Worm (Caenorhabditis elegans): Measurements from ENCODE around the gene F21H12.3.

F21H12.3 gene

DNA sequence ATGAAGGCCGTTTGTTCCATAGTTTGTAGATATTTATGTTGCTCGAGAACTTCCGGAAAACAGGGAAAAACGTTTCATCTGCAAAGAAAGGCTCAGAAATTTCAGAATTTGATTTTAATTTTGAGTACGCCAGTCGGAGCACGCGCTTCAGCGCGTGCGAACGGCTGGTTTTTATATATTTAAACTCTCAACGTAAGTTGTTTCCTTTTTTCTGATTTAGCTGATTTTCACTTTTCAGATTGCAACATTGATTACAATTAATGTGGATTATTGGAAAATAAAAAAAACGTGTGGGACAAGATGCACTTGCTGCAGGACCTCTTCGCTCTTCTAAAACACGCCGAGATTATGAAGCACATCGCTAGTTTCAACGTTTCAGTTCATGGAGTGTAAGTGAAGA is at the start of gene F21H12.3:
Gene F21H12.3, plus strand, starts transcription at position 301 of the 400 bp plus-strand sequence.
- TF ChIP-seq med-1 (GFP tag; optimal IDR thresholded peaks at IDR 0.05; ENCODE audit: insufficient read depth), result no peak
- no peak for TF ChIP-seq T22C8.4 (GFP tag; IDR thresholded peaks at IDR 0.05)
- TF ChIP-seq klf-2 (GFP tag; conservative IDR thresholded peaks at IDR 0.05), result no peak
- no peak for TF ChIP-seq ztf-29 (GFP tag; IDR thresholded peaks at IDR 0.05)
- TF ChIP-seq tab-1 (GFP tag; IDR thresholded peaks at IDR 0.05), result no peak
- TF ChIP-seq ref-1 (GFP tag; conservative IDR thresholded peaks at IDR 0.05), result no peak
- no peak for TF ChIP-seq flt-1 (GFP tag; IDR thresholded peaks at IDR 0.05)
- TF ChIP-seq cog-1 (tag; optimal IDR thresholded peaks at IDR 0.05), result no peak
- no peak for TF ChIP-seq ztf-23 (GFP tag; IDR thresholded peaks at IDR 0.05)

DNA sequence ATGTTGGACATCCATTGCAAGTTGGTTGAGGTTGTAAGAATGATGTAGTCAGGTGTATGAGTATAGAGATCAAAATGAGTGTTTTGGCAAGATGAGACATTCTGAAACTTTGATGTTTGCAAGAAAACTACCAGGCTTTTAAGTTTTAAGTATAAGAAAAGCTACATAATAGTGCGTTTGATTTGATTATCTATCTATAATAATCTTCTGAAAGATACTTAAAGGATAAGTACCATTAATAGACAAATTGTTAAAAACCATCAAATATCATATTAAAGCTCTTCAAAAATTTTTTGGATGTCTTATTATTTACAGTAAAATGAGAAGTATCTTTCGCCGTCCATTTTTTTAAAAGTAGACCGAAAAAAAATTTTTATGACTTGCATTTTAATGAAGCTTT is 39.6 kb upstream of the F21H12.3 start, which contains the start of gene R12C12.10:
Gene R12C12.10, minus strand, starts transcription at position 101 of the 400 bp plus-strand sequence.
- TF ChIP-seq klf-2 (GFP tag; conservative IDR thresholded peaks at IDR 0.05) (no peak), cog-1 (tag; optimal IDR thresholded peaks at IDR 0.05) (no peak), ref-1 (GFP tag; conservative IDR thresholded peaks at IDR 0.05) (no peak), med-1 (GFP tag; optimal IDR thresholded peaks at IDR 0.05; ENCODE audit: insufficient read depth) (no peak), tab-1 (GFP tag; IDR thresholded peaks at IDR 0.05) (no peak), ztf-29 (GFP tag; IDR thresholded peaks at IDR 0.05) (no peak), T22C8.4 (GFP tag; IDR thresholded peaks at IDR 0.05) (no peak), ztf-23 (GFP tag; IDR thresholded peaks at IDR 0.05) (no peak), flt-1 (GFP tag; IDR thresholded peaks at IDR 0.05) (no peak)

DNA sequence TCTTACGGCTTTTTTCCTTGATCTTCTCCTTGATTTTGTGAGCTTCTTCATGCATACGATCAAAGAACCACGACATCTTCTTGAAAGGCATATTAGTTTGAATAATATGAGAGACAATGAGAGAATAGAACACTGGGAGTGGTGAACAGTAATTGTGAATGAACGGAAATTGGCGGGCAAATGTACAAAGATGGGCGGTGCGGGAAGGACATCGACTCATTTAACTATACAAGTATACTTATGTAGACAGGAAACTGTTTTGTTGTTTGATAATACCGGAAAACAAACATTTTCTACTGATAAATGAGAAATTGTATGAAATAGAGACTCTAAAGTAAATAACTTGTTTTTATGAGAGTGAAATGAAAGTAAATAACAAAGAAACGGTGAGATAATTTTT is 37.7 kb upstream of the F21H12.3 start, which contains the start of gene R12C12.5:
Gene R12C12.5, minus strand, starts transcription at position 101 of the 400 bp plus-strand sequence.
- TF ChIP-seq med-1 (GFP tag; optimal IDR thresholded peaks at IDR 0.05; ENCODE audit: insufficient read depth) (no peak), flt-1 (GFP tag; IDR thresholded peaks at IDR 0.05) (no peak), ztf-23 (GFP tag; IDR thresholded peaks at IDR 0.05) (no peak), tab-1 (GFP tag; IDR thresholded peaks at IDR 0.05) (no peak), T22C8.4 (GFP tag; IDR thresholded peaks at IDR 0.05) (no peak), ztf-29 (GFP tag; IDR thresholded peaks at IDR 0.05) (no peak), klf-2 (GFP tag; conservative IDR thresholded peaks at IDR 0.05) (no peak), ref-1 (GFP tag; conservative IDR thresholded peaks at IDR 0.05) (no peak)

DNA sequence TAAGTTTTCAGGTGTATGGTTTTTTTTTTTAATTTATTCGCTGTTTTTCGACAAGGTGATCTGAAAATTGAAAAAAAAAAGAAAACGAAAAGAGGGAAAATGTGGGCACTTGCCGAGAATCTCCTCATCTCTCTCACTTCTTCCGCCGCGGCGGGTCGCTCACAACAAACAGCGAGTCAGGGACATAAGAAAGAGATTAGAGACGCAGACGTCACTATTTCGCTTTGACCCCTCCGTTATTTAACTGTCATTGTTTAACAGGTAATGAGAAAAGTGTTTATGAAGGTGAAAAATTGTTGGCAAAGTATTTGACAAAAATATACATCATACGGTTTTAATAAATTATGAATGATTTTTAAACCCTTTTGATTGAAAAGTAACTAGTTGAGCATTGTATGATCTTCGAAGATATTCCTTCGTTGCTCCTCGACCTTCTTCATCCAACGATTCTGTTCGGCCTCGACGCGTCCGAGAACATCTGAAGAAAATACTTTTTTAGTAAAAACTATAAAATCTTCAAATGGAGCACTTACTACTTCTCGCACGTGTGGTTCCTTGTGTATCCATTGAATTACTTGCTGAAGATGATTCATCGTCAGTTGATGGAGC is 36.6 kb upstream of the F21H12.3 start:
- TF ChIP-seq ztf-29 (GFP tag; IDR thresholded peaks at IDR 0.05) (no peak), ztf-23 (GFP tag; IDR thresholded peaks at IDR 0.05) (0 out of 2 replicates have a peak, but pooled peaks have one; percentile 25)

DNA sequence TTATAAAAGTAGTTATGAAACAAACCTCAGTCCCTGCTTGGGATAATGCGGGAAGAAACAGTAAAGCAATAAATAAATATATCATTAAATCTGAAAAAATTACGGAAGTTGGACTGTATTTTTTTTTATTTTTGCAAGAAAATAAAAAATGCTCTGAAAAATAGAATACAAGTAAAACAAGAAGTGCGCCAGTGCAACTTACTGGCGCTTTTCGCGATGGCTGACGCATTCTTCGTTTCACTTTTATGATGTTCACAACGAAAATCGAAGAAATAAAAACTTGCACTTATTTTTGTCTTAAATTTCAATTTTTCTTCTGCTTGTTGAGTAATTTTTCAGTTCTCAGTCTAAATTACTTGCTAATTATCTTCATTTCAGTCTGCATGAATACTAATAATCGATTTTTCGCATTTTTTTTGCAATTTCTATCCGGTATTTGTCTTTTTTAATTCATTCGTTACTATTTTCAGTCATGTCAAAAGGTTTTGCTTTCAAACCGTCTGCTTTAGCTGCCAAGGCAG is 35.0 kb upstream of the F21H12.3 start, which contains the start of the genes R12C12.6 and ran-5:
Gene R12C12.6, minus strand, starts transcription at position 229 of the 521 bp plus-strand sequence.
Gene ran-5, plus strand, starts transcription at position 471 of the 521 bp plus-strand sequence.
- TF ChIP-seq ztf-23 (GFP tag; IDR thresholded peaks at IDR 0.05), result peak; percentile 64; the same call in 1 of the 2 replicates
- no peak for TF ChIP-seq ztf-29 (GFP tag; IDR thresholded peaks at IDR 0.05)
- TF ChIP-seq tab-1 (GFP tag; IDR thresholded peaks at IDR 0.05), result no peak
- TF ChIP-seq cog-1 (tag; optimal IDR thresholded peaks at IDR 0.05), result peak; percentile 71
- TF ChIP-seq klf-2 (GFP tag; conservative IDR thresholded peaks at IDR 0.05), result no peak
- 0 out of 2 replicates have a peak, but pooled peaks have one; percentile 33 for TF ChIP-seq flt-1 (GFP tag; IDR thresholded peaks at IDR 0.05)
- no peak for TF ChIP-seq med-1 (GFP tag; optimal IDR thresholded peaks at IDR 0.05; ENCODE audit: insufficient read depth)
- TF ChIP-seq T22C8.4 (GFP tag; IDR thresholded peaks at IDR 0.05), result no peak
- no peak for TF ChIP-seq ref-1 (GFP tag; conservative IDR thresholded peaks at IDR 0.05)

DNA sequence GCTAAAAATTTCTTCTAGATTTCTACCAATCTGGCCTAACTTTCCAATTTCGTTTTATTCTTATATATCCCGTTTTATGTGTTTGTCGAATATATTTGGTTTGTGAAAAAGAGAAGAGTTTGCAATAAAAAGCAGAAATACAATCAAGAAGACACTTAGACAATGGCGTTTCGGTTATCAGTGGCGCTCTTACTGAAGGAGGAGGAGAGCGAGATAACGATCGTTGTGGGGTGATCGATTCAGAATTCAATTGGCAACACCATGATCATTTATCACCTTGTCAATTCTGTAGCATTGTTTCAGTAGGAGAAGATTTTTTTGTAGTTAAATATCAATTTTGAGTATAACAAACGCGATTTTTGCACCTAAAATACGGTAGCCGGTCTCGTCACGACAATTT is 33.2 kb upstream of the F21H12.3 start:
- TF ChIP-seq med-1 (GFP tag; optimal IDR thresholded peaks at IDR 0.05; ENCODE audit: insufficient read depth) (no peak), ref-1 (GFP tag; conservative IDR thresholded peaks at IDR 0.05) (no peak), T22C8.4 (GFP tag; IDR thresholded peaks at IDR 0.05) (no peak), cog-1 (tag; optimal IDR thresholded peaks at IDR 0.05) (no peak), flt-1 (GFP tag; IDR thresholded peaks at IDR 0.05) (no peak), ztf-23 (GFP tag; IDR thresholded peaks at IDR 0.05) (no peak), tab-1 (GFP tag; IDR thresholded peaks at IDR 0.05) (no peak), ztf-29 (GFP tag; IDR thresholded peaks at IDR 0.05) (no peak), klf-2 (GFP tag; conservative IDR thresholded peaks at IDR 0.05) (no peak)

DNA sequence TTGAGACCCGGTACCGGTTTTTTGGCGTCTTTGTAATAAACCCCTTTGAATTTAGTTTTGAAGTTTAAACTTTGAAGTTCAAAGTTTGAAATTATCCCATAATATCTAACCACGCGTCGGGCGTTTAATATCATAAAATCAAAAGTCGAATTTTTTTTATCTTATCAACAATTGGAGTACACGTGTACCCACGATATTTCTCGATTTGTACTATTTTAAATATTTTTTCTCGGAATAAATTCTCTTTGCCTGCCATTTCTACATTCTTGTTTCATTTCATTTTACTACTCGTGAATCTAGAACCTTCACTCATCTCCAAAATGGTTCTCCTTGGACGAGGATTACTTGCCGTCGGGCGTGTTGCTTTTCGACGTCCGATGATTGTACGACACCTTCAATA is 32.6 kb upstream of the F21H12.3 start, which contains the start of gene gldc-1:
Gene gldc-1, plus strand, starts transcription at position 301 of the 400 bp plus-strand sequence.
- no peak for TF ChIP-seq flt-1 (GFP tag; IDR thresholded peaks at IDR 0.05)
- TF ChIP-seq cog-1 (tag; optimal IDR thresholded peaks at IDR 0.05), result no peak
- no peak for TF ChIP-seq klf-2 (GFP tag; conservative IDR thresholded peaks at IDR 0.05)
- TF ChIP-seq ztf-23 (GFP tag; IDR thresholded peaks at IDR 0.05), result no peak
- TF ChIP-seq ztf-29 (GFP tag; IDR thresholded peaks at IDR 0.05), result no peak
- TF ChIP-seq med-1 (GFP tag; optimal IDR thresholded peaks at IDR 0.05; ENCODE audit: insufficient read depth), result no peak
- TF ChIP-seq tab-1 (GFP tag; IDR thresholded peaks at IDR 0.05), result no peak
- no peak for TF ChIP-seq T22C8.4 (GFP tag; IDR thresholded peaks at IDR 0.05)
- no peak for TF ChIP-seq ref-1 (GFP tag; conservative IDR thresholded peaks at IDR 0.05)

DNA sequence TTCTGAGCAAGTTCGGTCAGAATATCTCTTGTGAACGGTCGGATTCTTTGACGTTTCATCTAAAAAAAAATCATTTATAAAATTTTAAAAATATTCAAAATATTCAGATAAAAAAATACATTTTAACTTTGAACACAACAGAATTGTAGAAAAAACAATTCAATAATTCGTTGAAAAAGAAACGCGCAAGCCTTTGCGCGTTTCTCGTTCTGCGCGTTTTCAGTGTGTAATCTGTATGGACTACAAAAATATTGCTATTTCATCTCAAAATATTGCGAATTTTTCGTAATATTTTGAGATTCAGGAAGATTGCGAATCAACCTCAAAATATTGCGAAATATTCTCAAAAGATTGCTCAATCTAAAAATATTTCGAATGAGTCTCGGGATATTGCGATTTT is 26.8 kb upstream of the F21H12.3 start, which contains the start of gene R12C12.7:
Gene R12C12.7, minus strand, starts transcription at position 59 of the 400 bp plus-strand sequence.
- TF ChIP-seq T22C8.4 (GFP tag; IDR thresholded peaks at IDR 0.05), result no peak
- no peak for TF ChIP-seq ztf-23 (GFP tag; IDR thresholded peaks at IDR 0.05)
- no peak for TF ChIP-seq med-1 (GFP tag; optimal IDR thresholded peaks at IDR 0.05; ENCODE audit: insufficient read depth)

DNA sequence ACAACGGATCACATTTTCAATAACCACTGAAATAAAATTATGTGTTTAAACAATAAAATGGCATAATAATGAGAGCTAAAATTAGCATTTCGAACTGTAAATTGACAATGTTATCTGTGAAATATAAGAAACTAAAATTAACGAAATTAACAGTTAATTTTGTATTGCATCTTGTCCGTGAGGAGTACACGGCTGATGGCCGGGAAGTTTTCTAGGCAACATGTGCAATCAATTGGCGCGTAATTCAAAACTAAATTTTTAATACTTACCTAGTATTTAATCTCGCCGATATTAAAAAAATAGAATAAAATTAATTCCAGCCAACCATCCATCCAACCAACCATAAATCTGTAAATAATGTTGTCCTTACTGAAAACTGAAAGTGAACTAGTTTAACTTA is 21.2 kb upstream of the F21H12.3 start:
- TF ChIP-seq cog-1 (tag; optimal IDR thresholded peaks at IDR 0.05) (peak; percentile 60), ztf-23 (GFP tag; IDR thresholded peaks at IDR 0.05) (peak; percentile 77), ref-1 (GFP tag; conservative IDR thresholded peaks at IDR 0.05) (no peak)

DNA sequence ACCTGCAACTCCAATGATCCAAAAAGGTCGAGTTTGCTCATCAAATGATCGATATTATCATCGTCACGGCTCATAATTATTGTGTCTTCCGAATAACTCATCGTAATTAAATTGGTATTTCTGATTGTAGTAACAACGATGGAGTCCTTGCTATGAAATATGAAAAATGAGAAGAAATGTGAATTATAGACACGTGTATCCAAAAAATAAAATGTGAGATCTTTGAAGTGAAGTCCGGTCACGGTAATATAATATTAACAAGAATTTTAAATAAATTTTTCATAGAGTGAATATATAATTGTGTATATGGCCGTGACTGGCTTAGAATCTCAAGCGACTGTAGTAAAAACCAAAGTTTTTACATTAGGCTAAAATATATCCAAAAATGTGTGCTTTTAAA is 15.7 kb upstream of the F21H12.3 start, which contains the start of gene H12I13.1:
Gene H12I13.1, minus strand, starts transcription at position 101 of the 400 bp plus-strand sequence.
- no peak for TF ChIP-seq ztf-23 (GFP tag; IDR thresholded peaks at IDR 0.05)
- TF ChIP-seq cog-1 (tag; optimal IDR thresholded peaks at IDR 0.05), result no peak

All from whole organism, midembryonic.